Worm (Caenorhabditis elegans): ENCODE data around the gene F33D4.4.

ce11 chrIV:7724912-7725311 is 18.2 kb upstream of the F33D4.4 start:
- TF ChIP-seq ref-1 (GFP tag; conservative IDR thresholded peaks at IDR 0.05) (no peak), cog-1 (tag; optimal IDR thresholded peaks at IDR 0.05) (no peak), flt-1 (GFP tag; IDR thresholded peaks at IDR 0.05) (no peak), med-1 (GFP tag; optimal IDR thresholded peaks at IDR 0.05; ENCODE audit: insufficient read depth) (no peak), ztf-29 (GFP tag; IDR thresholded peaks at IDR 0.05) (no peak), ztf-23 (GFP tag; IDR thresholded peaks at IDR 0.05) (no peak), tab-1 (GFP tag; IDR thresholded peaks at IDR 0.05) (no peak)
